Fruit fly (Drosophila melanogaster) whole organism, adult: Measurements from ENCODE around the gene Nepl18.

Experiments
- CG11617 ChIP-seq: fragments of 200-800 bp; sonication (Bioruptor generic); optimal IDR thresholded peaks from 2 replicates; lab custom pipeline; 2017; ENCODE audit warnings: mild to moderate bottlenecking, missing biosample characterization, missing genetic modification reagents, missing genetic modification characterization
- CG12768 ChIP-seq: fragments of 200-800 bp; sonication (Bioruptor generic); optimal IDR thresholded peaks from 2 replicates; lab custom pipeline; 2017; ENCODE audit warnings: missing biosample characterization, missing genetic modification characterization, mild to moderate bottlenecking, moderate library complexity, missing genetic modification reagents
- CG14711 ChIP-seq: fragments of 200-800 bp; sonication (Bioruptor generic); optimal IDR thresholded peaks from 2 replicates; lab custom pipeline; 2018; ENCODE audit warnings: missing biosample characterization, mild to moderate bottlenecking, missing genetic modification characterization, moderate library complexity
- CG1620 ChIP-seq: fragments of 200-800 bp; sonication (Bioruptor generic); optimal IDR thresholded peaks from 2 replicates; lab custom pipeline; 2016; ENCODE audit warnings: missing biosample characterization, missing genetic modification characterization
- CG33017 ChIP-seq: fragments of 200-800 bp; sonication (Bioruptor generic); optimal IDR thresholded peaks from 2 replicates; lab custom pipeline; 2018; ENCODE audit warnings: missing biosample characterization, mild to moderate bottlenecking, missing genetic modification characterization, moderate library complexity
- CG5204 ChIP-seq: fragments of 200-800 bp; sonication (Bioruptor generic); optimal IDR thresholded peaks from 2 replicates; lab custom pipeline; 2016; ENCODE audit warnings: missing biosample characterization, missing genetic modification characterization
- CG7045 ChIP-seq: fragments of 200-800 bp; sonication (Bioruptor generic); optimal IDR thresholded peaks from 2 replicates; lab custom pipeline; 2017; ENCODE audit warnings: missing biosample characterization, mild to moderate bottlenecking, missing genetic modification characterization
- CG7101 ChIP-seq: fragments of 200-800 bp; sonication (Bioruptor generic); optimal IDR thresholded peaks from 2 replicates; lab custom pipeline; 2018; ENCODE audit warnings: missing biosample characterization, mild to moderate bottlenecking, missing genetic modification characterization, moderate library complexity
- Clk ChIP-seq: fragments of 200-800 bp; sonication (Bioruptor generic); optimal IDR thresholded peaks from 2 replicates; lab custom pipeline; 2017; ENCODE audit warnings: missing biosample characterization, missing genetic modification characterization
- Crg-1 ChIP-seq: fragments of 200-800 bp; sonication (Bioruptor generic); optimal IDR thresholded peaks from 2 replicates; lab custom pipeline; 2016; ENCODE audit warnings: missing biosample characterization, missing genetic modification characterization
- Hr96 ChIP-seq: fragments of 200-800 bp; sonication (Bioruptor generic); optimal IDR thresholded peaks from 2 replicates; lab custom pipeline; 2016; ENCODE audit warnings: missing biosample characterization, missing genetic modification characterization
- Mnt ChIP-seq: fragments of 200-800 bp; sonication (Bioruptor generic); optimal IDR thresholded peaks from 2 replicates; lab custom pipeline; 2016; ENCODE audit warnings: missing biosample characterization, mild to moderate bottlenecking, missing genetic modification characterization
- bab1 ChIP-seq: fragments of 200-800 bp; sonication (Bioruptor generic); optimal IDR thresholded peaks from 3 replicates; lab custom pipeline; 2019; ENCODE audit warnings: missing biosample characterization, mild to moderate bottlenecking, missing genetic modification characterization, moderate library complexity
- cic ChIP-seq: fragments of 200-800 bp; sonication (Bioruptor generic); optimal IDR thresholded peaks from 2 replicates; lab custom pipeline; 2017; ENCODE audit warnings: missing biosample characterization, mild to moderate bottlenecking, missing genetic modification characterization, moderate library complexity
- cnc ChIP-seq, 2 experiments: fragments of >200 bp; optimal IDR thresholded peaks; 2 replicates each; lab custom pipeline; 2017
- kay ChIP-seq: fragments of 200-800 bp; sonication (Bioruptor generic); peaks from one replicate; lab custom pipeline; 2016; ENCODE audit warnings: missing biosample characterization, missing genetic modification characterization, borderline replicate concordance
- ovo ChIP-seq: fragments of 200-800 bp; sonication (Bioruptor generic); optimal IDR thresholded peaks from 2 replicates; lab custom pipeline; 2016; ENCODE audit warnings: missing biosample characterization, missing genetic modification characterization
- pad ChIP-seq: fragments of 200-800 bp; sonication (Bioruptor generic); optimal IDR thresholded peaks from 3 replicates; lab custom pipeline; 2017; ENCODE audit warnings: missing biosample characterization, missing genetic modification characterization, mild to moderate bottlenecking, moderate library complexity, missing genetic modification reagents
- tj ChIP-seq: fragments of 200-800 bp; sonication (Bioruptor generic); optimal IDR thresholded peaks from 3 replicates; lab custom pipeline; 2017; ENCODE audit warnings: missing biosample characterization, mild to moderate bottlenecking, missing genetic modification characterization, moderate library complexity
- toe ChIP-seq: fragments of 200-800 bp; sonication (Bioruptor generic); optimal IDR thresholded peaks from 2 replicates; lab custom pipeline; 2016; ENCODE audit warnings: missing biosample characterization, missing genetic modification characterization

The Nepl18 gene

dm6 chr3R:28883434-28883833 lies 8.0 kb downstream of the Nepl18 start, which contains the start of gene Nepl21:
Nepl21 (plus strand) TSS chr3R:28883693.
- no peak for TF ChIP-seq CG5204 (GFP tag; lab: Kevin White, UChicago)
- no peak for TF ChIP-seq CG1620 (GFP tag; lab: Kevin White, UChicago)
- no peak for TF ChIP-seq CG33017 (tag; lab: Kevin White, UChicago)
- no peak for TF ChIP-seq cnc (optimal IDR thresholded peaks at IDR 0.05; lab: Kevin White, UChicago)
- no peak for TF ChIP-seq ovo (GFP tag; lab: Kevin White, UChicago)
- no peak for TF ChIP-seq CG7045 (GFP tag; lab: Kevin White, UChicago)
- no peak for TF ChIP-seq kay (GFP tag; lab: Kevin White, UChicago)

DNA sequence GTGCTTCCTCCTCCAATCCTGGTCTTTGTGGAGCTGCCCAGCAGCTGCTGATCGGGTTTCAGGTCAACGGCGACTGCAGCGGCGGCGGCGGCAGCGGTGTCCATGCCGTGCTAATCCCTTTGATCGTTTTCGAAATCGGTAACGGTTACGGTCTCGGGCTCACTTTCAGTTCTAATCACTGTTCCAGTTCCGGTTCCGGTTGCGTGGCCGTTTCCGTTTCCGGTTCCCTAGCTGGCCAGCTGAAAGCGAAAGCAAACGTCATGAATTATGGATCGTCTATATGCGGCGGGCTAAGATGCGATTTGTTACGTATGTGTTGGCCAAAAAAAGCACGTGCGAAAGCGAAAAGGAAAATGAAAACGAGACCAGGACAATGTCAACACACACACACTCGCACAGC lies 11.4 kb downstream of the Nepl18 start:
- no peak for TF ChIP-seq cic (GFP tag; lab: Kevin White, UChicago)
- TF ChIP-seq tj (GFP tag; lab: Kevin White, UChicago): no peak
- no peak for TF ChIP-seq Clk
- no peak for TF ChIP-seq pad (GFP tag; lab: Kevin White, UChicago)
- no peak for TF ChIP-seq Mnt
- no peak for TF ChIP-seq CG7045 (GFP tag; lab: Kevin White, UChicago)
- TF ChIP-seq CG14711 (tag; lab: Kevin White, UChicago): no peak
- no peak for TF ChIP-seq CG33017 (tag; lab: Kevin White, UChicago)
- TF ChIP-seq CG12768 (GFP tag; lab: Kevin White, UChicago): no peak
- no peak for TF ChIP-seq CG5204 (GFP tag; lab: Kevin White, UChicago)
- TF ChIP-seq kay (GFP tag; lab: Kevin White, UChicago): no peak

DNA sequence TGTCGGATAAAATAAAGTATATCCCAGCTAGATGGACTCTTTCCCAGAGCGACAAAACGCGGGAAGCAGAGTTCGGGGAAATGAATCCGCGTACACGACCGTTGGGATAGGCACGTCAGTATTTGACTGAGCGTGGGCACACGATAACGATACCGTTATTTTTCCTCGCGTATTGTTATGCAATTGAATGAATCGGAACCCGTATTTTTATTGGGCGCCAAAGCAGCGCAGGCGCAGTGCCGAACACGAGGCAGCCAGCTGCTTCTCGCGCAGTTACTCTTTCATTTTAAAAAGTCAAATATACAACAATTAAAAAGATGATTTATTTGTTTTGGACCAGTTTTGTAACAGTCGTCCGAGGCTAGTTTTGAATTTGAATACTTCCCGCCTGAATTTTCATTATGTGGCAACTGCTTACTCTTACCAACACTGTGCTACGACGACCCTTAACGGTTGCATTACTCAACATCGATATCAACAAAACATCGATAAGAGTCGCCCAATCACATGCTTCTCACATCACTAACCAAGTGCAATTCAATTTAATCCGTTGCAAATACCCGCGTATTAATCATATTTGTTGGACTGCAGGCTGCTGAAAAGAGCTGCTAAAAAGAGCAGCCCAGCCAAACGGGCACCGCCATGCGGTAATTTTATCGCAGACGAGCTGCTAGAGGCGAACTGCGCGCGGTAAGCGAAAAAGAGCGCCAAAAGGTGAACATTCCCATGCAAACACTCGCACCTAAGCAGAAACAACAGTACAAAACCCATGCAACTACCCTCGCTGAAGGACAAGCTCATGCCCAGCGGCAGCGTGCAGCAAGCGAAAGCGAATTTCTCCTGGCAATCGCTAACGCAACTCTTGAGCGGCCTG lies 12.4 kb downstream of the Nepl18 start, which contains the start of the genes CG33203 and Doa:
Gene CG33203, minus strand, starts transcription at position 151 of the 874 bp plus-strand sequence.
Gene Doa, plus strand, starts transcription at position 515 of the 874 bp plus-strand sequence.
- peak; percentile 60 for TF ChIP-seq CG1620 (GFP tag; lab: Kevin White, UChicago)
- TF ChIP-seq CG7045 (GFP tag; lab: Kevin White, UChicago): no peak
- TF ChIP-seq ovo (GFP tag; lab: Kevin White, UChicago): peak; percentile 18
- peak; percentile 49 for TF ChIP-seq toe (GFP tag; lab: Kevin White, UChicago)
- no peak for TF ChIP-seq CG5204 (GFP tag; lab: Kevin White, UChicago)
- no peak for TF ChIP-seq cic (GFP tag; lab: Kevin White, UChicago)
- peak; percentile 51 for TF ChIP-seq Mnt
- TF ChIP-seq cnc (optimal IDR thresholded peaks at IDR 0.05; lab: Kevin White, UChicago): no peak
- peak; percentile 45 for TF ChIP-seq pad (GFP tag; lab: Kevin White, UChicago)
- TF ChIP-seq bab1 (GFP tag; lab: Kevin White, UChicago): peak; percentile 51
- peak; percentile 20 for TF ChIP-seq CG12768 (GFP tag; lab: Kevin White, UChicago)
- TF ChIP-seq CG14711 (tag; lab: Kevin White, UChicago): peak; percentile 74
- TF ChIP-seq CG33017 (tag; lab: Kevin White, UChicago): no peak
- TF ChIP-seq Crg-1 (GFP tag; lab: Kevin White, UChicago): peak; percentile 64
- TF ChIP-seq CG7101 (tag; lab: Kevin White, UChicago): peak; percentile 62
- no peak for TF ChIP-seq CG11617 (GFP tag; lab: Kevin White, UChicago)
- TF ChIP-seq Hr96: peak; percentile 22
- TF ChIP-seq kay (GFP tag; lab: Kevin White, UChicago): no peak
- no peak for TF ChIP-seq Clk
- TF ChIP-seq tj (GFP tag; lab: Kevin White, UChicago): no peak

- TF ChIP-seq Mnt (peak; percentile 84), tj (GFP tag; lab: Kevin White, UChicago) (peak; percentile 54), kay (GFP tag; lab: Kevin White, UChicago) (no peak), CG7101 (tag; lab: Kevin White, UChicago) (peak; percentile 85), Clk (peak; percentile 70), CG1620 (GFP tag; lab: Kevin White, UChicago) (peak; percentile 92), CG33017 (tag; lab: Kevin White, UChicago) (peak; percentile 80), ovo (GFP tag; lab: Kevin White, UChicago) (peak; percentile 54), toe (GFP tag; lab: Kevin White, UChicago) (peak; percentile 89), pad (GFP tag; lab: Kevin White, UChicago) (peak; percentile 67), bab1 (GFP tag; lab: Kevin White, UChicago) (peak; percentile 82), cic (GFP tag; lab: Kevin White, UChicago) (peak; percentile 40), CG5204 (GFP tag; lab: Kevin White, UChicago) (peak; percentile 86), CG14711 (tag; lab: Kevin White, UChicago) (peak; percentile 93), CG11617 (GFP tag; lab: Kevin White, UChicago) (peak; percentile 65), cnc (optimal IDR thresholded peaks at IDR 0.05; lab: Kevin White, UChicago) (no peak), CG7045 (GFP tag; lab: Kevin White, UChicago) (peak; percentile 82), Hr96 (peak; percentile 92), Crg-1 (GFP tag; lab: Kevin White, UChicago) (peak; percentile 89), CG12768 (GFP tag; lab: Kevin White, UChicago) (peak; percentile 87)
Measured at dm6 chr3R:28888561-28889426, 13.4 kb downstream of the Nepl18 start.

dm6 chr3R:28889427-28889736 lies 14.0 kb downstream of the Nepl18 start:
- TF ChIP-seq Crg-1 (GFP tag; lab: Kevin White, UChicago) (no peak), CG11617 (GFP tag; lab: Kevin White, UChicago) (no peak), CG12768 (GFP tag; lab: Kevin White, UChicago) (peak; percentile 82), pad (GFP tag; lab: Kevin White, UChicago) (peak; percentile 81), CG1620 (GFP tag; lab: Kevin White, UChicago) (no peak), Hr96 (peak; percentile 27), cic (GFP tag; lab: Kevin White, UChicago) (peak; percentile 79), ovo (GFP tag; lab: Kevin White, UChicago) (no peak), Mnt (peak; percentile 72), CG7045 (GFP tag; lab: Kevin White, UChicago) (no peak), tj (GFP tag; lab: Kevin White, UChicago) (no peak), CG14711 (tag; lab: Kevin White, UChicago) (no peak), cnc (optimal IDR thresholded peaks at IDR 0.05; lab: Kevin White, UChicago) (no peak), CG5204 (GFP tag; lab: Kevin White, UChicago) (no peak), Clk (no peak), toe (GFP tag; lab: Kevin White, UChicago) (peak; percentile 39), bab1 (GFP tag; lab: Kevin White, UChicago) (no peak), kay (GFP tag; lab: Kevin White, UChicago) (no peak), CG7101 (tag; lab: Kevin White, UChicago) (no peak), CG33017 (tag; lab: Kevin White, UChicago) (no peak)
